Worm (Caenorhabditis elegans) whole organism, young adult: Measurements from ENCODE around the gene lron-2.

ENCODE experiments used
- Y67H2A.10 ChIP-seq: fragments of 200-800 bp; sonication (Bioruptor generic); conservative IDR thresholded peaks from 2 replicates; pipeline ENCODE4 v1.3.6; 2022; ENCODE audit warnings: missing genetic modification reagents, missing genetic modification characterization, missing compliant biosample characterization
- Y95B8A.8 ChIP-seq: fragments of 200-800 bp; sonication (Bioruptor generic); IDR thresholded peaks from 2 replicates; pipeline ENCODE4 v1.3.6; 2022; ENCODE audit warnings: missing genetic modification reagents, missing genetic modification characterization, missing compliant biosample characterization
- ama-1 ChIP-seq, 3 experiments: fragments of 150-350 bp in 1 of 3; sonication (generic microtip) in 2 of 3; optimal IDR thresholded peaks; 2 replicates each; lab custom pipeline; 2014 to 2018; ENCODE audit warnings: missing biosample characterization in 2 of 3, missing genetic modification characterization in 2 of 3, missing genetic modification reagents in 2 of 3

- TF ChIP-seq Y95B8A.8 (GFP tag; lab: Robert Waterston, UW) (no peak), Y67H2A.10 (GFP tag; lab: Robert Waterston, UW) (no peak), ama-1 (optimal IDR thresholded peaks at IDR 0.05; lab: Kevin White, UChicago) (no peak), ama-1 (GFP tag; optimal IDR thresholded peaks at IDR 0.05; lab: Kevin White, UChicago) (no peak)
Measured at ce11 chrV:9305116-9305515, 17.8 kb upstream of the lron-2 start, which contains the start of gene F44A2.3.
